Worm (Caenorhabditis elegans): ENCODE results near the gene nhr-155.

DNA sequence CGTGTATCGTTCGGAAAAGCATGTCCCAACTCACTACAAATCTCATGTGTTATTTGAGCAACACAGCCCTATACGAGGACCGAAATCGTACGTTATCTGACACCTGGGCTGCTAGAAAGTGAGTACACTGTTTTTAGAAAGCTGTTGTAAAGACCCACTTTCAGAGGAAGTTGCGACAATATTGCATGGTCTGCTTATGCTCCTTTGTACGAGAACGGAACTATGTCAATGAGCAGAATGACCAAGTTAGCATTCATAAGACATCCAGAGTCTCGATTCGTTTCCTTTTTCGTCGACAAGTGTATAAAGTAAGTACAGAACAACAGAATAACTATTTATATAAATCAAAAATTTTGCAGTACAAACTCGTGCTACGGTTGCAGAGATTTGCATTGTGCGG is 37.7 kb downstream of the nhr-155 start:
- TF ChIP-seq nhr-76 (tag; optimal IDR thresholded peaks at IDR 0.05) (no peak), elt-1 (tag; optimal IDR thresholded peaks at IDR 0.05; ENCODE audit: borderline replicate concordance, insufficient read depth) (no peak), snpc-4 (tag; optimal IDR thresholded peaks at IDR 0.05) (no peak), blmp-1 (tag; optimal IDR thresholded peaks at IDR 0.05) (no peak), nhr-28 (tag; optimal IDR thresholded peaks at IDR 0.05) (no peak), mep-1 (tag; optimal IDR thresholded peaks at IDR 0.05) (no peak), ztf-11 (tag; optimal IDR thresholded peaks at IDR 0.05) (no peak), lin-13 (tag; optimal IDR thresholded peaks at IDR 0.05) (no peak), elt-3 (tag; optimal IDR thresholded peaks at IDR 0.05) (no peak), ces-1 (GFP tag; optimal IDR thresholded peaks at IDR 0.05) (no peak), lsy-2 (tag; optimal IDR thresholded peaks at IDR 0.05) (no peak), nhr-237 (tag; optimal IDR thresholded peaks at IDR 0.05) (no peak), ceh-43 (GFP tag; optimal IDR thresholded peaks at IDR 0.05) (no peak)

All from whole organism, mixed stage, embryonic.